Fruit fly (Drosophila melanogaster) whole organism, prepupa: ENCODE measurements around the gene CG5104.

Experiments used
- Blimp-1 ChIP-seq: fragments of 200-800 bp; sonication (Bioruptor generic); optimal IDR thresholded peaks from 3 replicates; lab custom pipeline; 2017; ENCODE audit warnings: missing biosample characterization, missing genetic modification characterization, mild to moderate bottlenecking, moderate library complexity, missing genetic modification reagents
- CG10631 ChIP-seq: fragments of 200-800 bp; sonication (Bioruptor generic); optimal IDR thresholded peaks from 2 replicates; lab custom pipeline; 2016; ENCODE audit warnings: missing biosample characterization, missing genetic modification characterization
- CG11294 ChIP-seq: fragments of 200-800 bp; sonication (Bioruptor generic); IDR thresholded peaks from 2 replicates; pipeline ENCODE4 v1.3.6; 2022; ENCODE audit warnings: missing biosample characterization, missing genetic modification characterization
- CG15336 ChIP-seq: fragments of 200-800 bp; sonication (Bioruptor generic); IDR thresholded peaks from 2 replicates; pipeline ENCODE4 v1.3.6; 2022; ENCODE audit warnings: missing biosample characterization, missing genetic modification characterization
- CG1621 ChIP-seq: fragments of 200-800 bp; sonication (Bioruptor generic); optimal IDR thresholded peaks from 3 replicates; lab custom pipeline; 2018; ENCODE audit warnings: missing biosample characterization, mild to moderate bottlenecking, missing genetic modification characterization
- CG16779 ChIP-seq: fragments of 200-800 bp; sonication (Bioruptor generic); optimal IDR thresholded peaks from 3 replicates; lab custom pipeline; 2017; ENCODE audit warnings: missing biosample characterization, mild to moderate bottlenecking, missing genetic modification characterization
- CG3032 ChIP-seq: fragments of 200-800 bp; optimal IDR thresholded peaks from 2 replicates; lab custom pipeline; 2019; ENCODE audit warnings: missing biosample characterization, mild to moderate bottlenecking, missing genetic modification characterization, moderate library complexity
- CG31627 ChIP-seq: fragments of 200-800 bp; sonication (Bioruptor generic); optimal IDR thresholded peaks from 3 replicates; lab custom pipeline; 2016; ENCODE audit warnings: missing biosample characterization, missing genetic modification characterization
- CG32006 ChIP-seq: fragments of 200-800 bp; sonication (Bioruptor generic); optimal IDR thresholded peaks from 3 replicates; lab custom pipeline; 2017; ENCODE audit warnings: missing biosample characterization, mild to moderate bottlenecking, missing genetic modification characterization
- CG34406 ChIP-seq: fragments of 200-800 bp; sonication (Bioruptor generic); optimal IDR thresholded peaks from 3 replicates; lab custom pipeline; 2016; ENCODE audit warnings: missing biosample characterization, missing genetic modification characterization
- CG4318 ChIP-seq: fragments of 200-800 bp; sonication (Bioruptor generic); optimal IDR thresholded peaks from 3 replicates; lab custom pipeline; 2017; ENCODE audit warnings: missing biosample characterization, mild to moderate bottlenecking, missing genetic modification characterization
- CG6163 ChIP-seq: fragments of 200-800 bp; sonication (Bioruptor generic); IDR thresholded peaks from 3 replicates; pipeline ENCODE4 v1.3.6; 2022; ENCODE audit warnings: missing biosample characterization, missing genetic modification characterization
- CG6276 ChIP-seq: fragments of 200-800 bp; sonication (Bioruptor generic); optimal IDR thresholded peaks from 2 replicates; lab custom pipeline; 2017; ENCODE audit warnings: missing biosample characterization, mild to moderate bottlenecking, missing genetic modification characterization
- CG6808 ChIP-seq: fragments of 200-800 bp; sonication (Bioruptor generic); optimal IDR thresholded peaks from 3 replicates; lab custom pipeline; 2017; ENCODE audit warnings: missing biosample characterization, missing genetic modification characterization, mild to moderate bottlenecking, moderate library complexity, missing genetic modification reagents
- CG6854 ChIP-seq: fragments of 200-800 bp; sonication (Bioruptor generic); optimal IDR thresholded peaks from 2 replicates; lab custom pipeline; 2017; ENCODE audit warnings: missing biosample characterization, mild to moderate bottlenecking, missing genetic modification characterization
- CG7368 ChIP-seq: fragments of 200-800 bp; sonication (Bioruptor generic); optimal IDR thresholded peaks from 3 replicates; lab custom pipeline; 2016; ENCODE audit warnings: missing biosample characterization, missing genetic modification characterization
- CG8119 ChIP-seq: fragments of 200-800 bp; sonication (Bioruptor generic); IDR thresholded peaks from 3 replicates; pipeline ENCODE4 v1.3.6; 2022; ENCODE audit warnings: missing biosample characterization, missing genetic modification characterization
- CG8632 ChIP-seq: fragments of 200-800 bp; sonication (Bioruptor generic); optimal IDR thresholded peaks from 3 replicates; lab custom pipeline; 2016; ENCODE audit warnings: missing biosample characterization, missing genetic modification characterization
- Ets21C ChIP-seq: fragments of 200-800 bp; sonication (Bioruptor generic); optimal IDR thresholded peaks from 3 replicates; lab custom pipeline; 2016; ENCODE audit warnings: missing biosample characterization, missing genetic modification characterization
- Ets96B ChIP-seq: fragments of 200-800 bp; optimal IDR thresholded peaks from 2 replicates; lab custom pipeline; 2019; ENCODE audit warnings: missing biosample characterization, mild to moderate bottlenecking, missing genetic modification characterization, moderate library complexity
- Gug ChIP-seq: fragments of 200-800 bp; sonication (Bioruptor generic); IDR thresholded peaks from 2 replicates; pipeline ENCODE4 v1.3.6; 2022; ENCODE audit warnings: missing biosample characterization, missing genetic modification characterization
- Hr38 ChIP-seq: sonication (Bioruptor generic); optimal IDR thresholded peaks from 2 replicates; lab custom pipeline; 2016; ENCODE audit warnings: missing biosample characterization, missing genetic modification characterization
- Hr39 ChIP-seq: fragments of 200-800 bp; sonication (Bioruptor generic); optimal IDR thresholded peaks from 2 replicates; lab custom pipeline; 2016; ENCODE audit warnings: missing biosample characterization, missing genetic modification characterization
- Lpt ChIP-seq: fragments of 200-800 bp; sonication (Bioruptor generic); optimal IDR thresholded peaks from 3 replicates; lab custom pipeline; 2016; ENCODE audit warnings: missing biosample characterization, missing genetic modification characterization
- Met ChIP-seq: fragments of 200-800 bp; sonication (Bioruptor generic); optimal IDR thresholded peaks from 3 replicates; lab custom pipeline; 2016; ENCODE audit warnings: missing biosample characterization, missing genetic modification characterization
- OdsH ChIP-seq: fragments of 200-800 bp; sonication (Bioruptor generic); optimal IDR thresholded peaks from 3 replicates; lab custom pipeline; 2016; ENCODE audit warnings: missing biosample characterization, missing genetic modification characterization
- Smox ChIP-seq: fragments of 200-800 bp; sonication (Bioruptor generic); optimal IDR thresholded peaks from 3 replicates; lab custom pipeline; 2016; ENCODE audit warnings: missing biosample characterization, missing genetic modification characterization
- Sox102F ChIP-seq: fragments of 200-800 bp; sonication (Bioruptor generic); optimal IDR thresholded peaks from 2 replicates; lab custom pipeline; 2016; ENCODE audit warnings: missing biosample characterization, mild to moderate bottlenecking, missing genetic modification characterization
- Sox14 ChIP-seq: fragments of 200-800 bp; sonication (Bioruptor generic); optimal IDR thresholded peaks from 3 replicates; lab custom pipeline; 2016; ENCODE audit warnings: missing biosample characterization, missing genetic modification characterization
- achi ChIP-seq: fragments of 200-800 bp; sonication (Bioruptor generic); optimal IDR thresholded peaks from 3 replicates; lab custom pipeline; 2016; ENCODE audit warnings: missing biosample characterization, missing genetic modification characterization
- acj6 ChIP-seq: fragments of 200-800 bp; sonication (Bioruptor generic); optimal IDR thresholded peaks from 3 replicates; lab custom pipeline; 2016; ENCODE audit warnings: missing biosample characterization, missing genetic modification characterization
- cyc ChIP-seq: fragments of 200-800 bp; sonication (Bioruptor generic); optimal IDR thresholded peaks from 3 replicates; lab custom pipeline; 2016; ENCODE audit warnings: missing biosample characterization, missing genetic modification characterization
- dac ChIP-seq: fragments of 200-800 bp; sonication (Bioruptor generic); optimal IDR thresholded peaks from 2 replicates; lab custom pipeline; 2017; ENCODE audit warnings: missing biosample characterization, mild to moderate bottlenecking, missing genetic modification characterization
- dsx ChIP-seq: fragments of 200-800 bp; optimal IDR thresholded peaks from 3 replicates; lab custom pipeline; 2019; ENCODE audit warnings: missing biosample characterization, mild to moderate bottlenecking, missing genetic modification characterization, moderate library complexity; ENCODE audit not compliant: poor library complexity, severe bottlenecking
- eg ChIP-seq: fragments of 200-800 bp; sonication (Bioruptor generic); IDR thresholded peaks from 3 replicates; pipeline ENCODE4 v1.3.6; 2022; ENCODE audit warnings: missing biosample characterization, missing genetic modification characterization
- esn ChIP-seq: fragments of 200-800 bp; sonication (Bioruptor generic); optimal IDR thresholded peaks from 2 replicates; lab custom pipeline; 2016; ENCODE audit warnings: missing biosample characterization, mild to moderate bottlenecking, missing genetic modification characterization, moderate library complexity
- fd59A ChIP-seq: fragments of 200-800 bp; sonication (Bioruptor generic); optimal IDR thresholded peaks from 2 replicates; lab custom pipeline; 2017; ENCODE audit warnings: missing biosample characterization, mild to moderate bottlenecking, missing genetic modification characterization, missing genetic modification reagents
- fd85E ChIP-seq: fragments of 200-800 bp; sonication (Bioruptor generic); optimal IDR thresholded peaks from 3 replicates; lab custom pipeline; 2016; ENCODE audit warnings: missing biosample characterization, missing genetic modification characterization
- fkh ChIP-seq: fragments of 200-800 bp; sonication (Bioruptor generic); optimal IDR thresholded peaks from 3 replicates; lab custom pipeline; 2017; ENCODE audit warnings: missing biosample characterization, mild to moderate bottlenecking, missing genetic modification characterization, moderate library complexity
- lz ChIP-seq: fragments of 200-800 bp; sonication (Bioruptor generic); optimal IDR thresholded peaks from 3 replicates; lab custom pipeline; 2016; ENCODE audit warnings: missing biosample characterization, missing genetic modification characterization
- net ChIP-seq: fragments of 200-800 bp; sonication (Bioruptor generic); optimal IDR thresholded peaks from 3 replicates; lab custom pipeline; 2016; ENCODE audit warnings: missing biosample characterization, missing genetic modification characterization
- salr ChIP-seq, 2 experiments: fragments of 200-800 bp; sonication (Bioruptor generic); optimal IDR thresholded peaks; 3 replicates each; lab custom pipeline; 2016 to 2018; ENCODE audit warnings: missing biosample characterization in 2 of 2, missing genetic modification characterization in 2 of 2, mild to moderate bottlenecking in 1 of 2
- spab ChIP-seq: fragments of 200-800 bp; sonication (Bioruptor generic); optimal IDR thresholded peaks from 2 replicates; lab custom pipeline; 2017; ENCODE audit warnings: missing biosample characterization, mild to moderate bottlenecking, missing genetic modification characterization, missing genetic modification reagents
- ss ChIP-seq, 2 experiments: fragments of 200-800 bp; sonication (Bioruptor generic); optimal IDR thresholded peaks; 2 replicates in 1 of 2; 3 replicates in 1 of 2; lab custom pipeline; 2017 to 2018; ENCODE audit warnings: mild to moderate bottlenecking in 2 of 2, missing biosample characterization in 2 of 2, missing genetic modification characterization in 2 of 2, moderate library complexity in 1 of 2
- svp ChIP-seq: fragments of 200-800 bp; sonication (Bioruptor generic); peaks from one replicate; lab custom pipeline; 2016; ENCODE audit warnings: missing biosample characterization, missing genetic modification characterization
- topi ChIP-seq: fragments of 200-800 bp; sonication (Bioruptor generic); optimal IDR thresholded peaks from 3 replicates; lab custom pipeline; 2016; ENCODE audit warnings: missing biosample characterization, missing genetic modification characterization
- vri ChIP-seq: fragments of 200-800 bp; sonication (Bioruptor generic); optimal IDR thresholded peaks from 3 replicates; lab custom pipeline; 2016; ENCODE audit warnings: missing biosample characterization, mild to moderate bottlenecking, missing genetic modification characterization

CG5104 gene

dm6 chr3L:20520687-20521169, at the start of gene CG5104, which contains the start of gene mTerf3 (continued):
- no peak for TF ChIP-seq Lpt
- TF ChIP-seq dsx (GFP tag; lab: Kevin White, UChicago), result no peak
- no peak for TF ChIP-seq ss (GFP tag; optimal IDR thresholded peaks at IDR 0.05; lab: Kevin White, UChicago)
- TF ChIP-seq net (GFP tag; lab: Kevin White, UChicago), result no peak
- TF ChIP-seq CG32006 (GFP tag; lab: Kevin White, UChicago), result no peak
- no peak for TF ChIP-seq fd59A
- TF ChIP-seq, all 60 proteins: peak for 12

DNA sequence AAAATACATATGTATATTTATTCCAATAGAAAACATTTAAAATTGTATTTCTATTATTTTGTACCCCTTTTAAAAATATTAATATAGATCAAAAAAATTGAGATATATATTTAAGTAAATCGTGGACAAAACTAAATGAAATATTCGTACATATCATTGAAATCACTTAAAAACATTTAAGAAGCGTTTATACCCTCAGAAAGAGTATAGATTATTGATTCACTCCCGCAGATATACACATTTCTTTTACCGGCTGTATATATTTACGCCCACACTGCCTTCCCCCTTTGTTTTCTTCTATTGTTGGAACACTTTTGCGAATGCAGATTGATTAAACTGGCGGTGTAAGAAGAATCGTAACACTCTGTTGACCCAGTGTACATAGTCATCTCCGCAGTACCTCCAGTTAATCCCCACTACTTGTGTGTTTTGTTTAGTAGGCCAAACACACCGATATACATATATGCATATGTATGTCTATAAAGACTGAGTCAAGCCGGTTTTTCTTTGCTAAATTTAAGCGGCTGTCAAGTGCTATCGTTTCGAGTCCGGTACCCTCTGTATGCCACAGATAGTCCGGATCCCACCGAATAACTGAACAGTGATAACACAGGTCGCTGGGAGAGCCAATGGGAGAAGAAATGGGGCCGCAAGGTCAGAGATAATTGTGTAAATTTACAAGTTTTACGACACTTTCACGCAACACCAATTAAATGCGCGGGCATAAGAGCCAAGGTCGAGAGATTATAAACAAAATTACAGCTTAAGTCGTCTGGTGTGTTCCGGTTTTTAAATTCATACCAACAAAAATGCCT, 49.1 kb upstream of the CG5104 start:
- TF ChIP-seq CG15336 (GFP tag; lab: Robert Waterston, UW) (peak; percentile 65), topi (GFP tag; lab: Kevin White, UChicago) (no peak), Blimp-1 (GFP tag; lab: Kevin White, UChicago) (no peak), dac (no peak), CG11294 (GFP tag; lab: Robert Waterston, UW) (no peak; the same call in 1 of the 2 replicates), CG1621 (tag; lab: Kevin White, UChicago) (no peak), ss (GFP tag; optimal IDR thresholded peaks at IDR 0.05; lab: Kevin White, UChicago) (no peak), Gug (GFP tag; lab: Robert Waterston, UW) (no peak), CG3032 (tag; lab: Kevin White, UChicago) (peak; percentile 49), fd59A (no peak), svp (peak; percentile 98), fd85E (GFP tag; lab: Kevin White, UChicago) (no peak), Sox102F (GFP tag; lab: Kevin White, UChicago) (no peak), vri (GFP tag; lab: Kevin White, UChicago) (no peak), cyc (GFP tag; lab: Kevin White, UChicago) (no peak), CG6163 (GFP tag; lab: Robert Waterston, UW) (0 out of 3 replicates have a peak, but pooled peaks have one; percentile 31), CG34406 (GFP tag; lab: Kevin White, UChicago) (peak; percentile 5), dsx (GFP tag; lab: Kevin White, UChicago) (peak; percentile 5), eg (GFP tag; lab: Robert Waterston, UW) (peak; percentile 35; the same call in 1 of the 3 replicates), acj6 (GFP tag; lab: Kevin White, UChicago) (peak; percentile 38), CG8632 (GFP tag; lab: Kevin White, UChicago) (no peak), OdsH (GFP tag; lab: Kevin White, UChicago) (peak; percentile 1), CG6808 (GFP tag; lab: Kevin White, UChicago) (no peak), spab (GFP tag; lab: Kevin White, UChicago) (no peak), salr (GFP tag; optimal IDR thresholded peaks at IDR 0.05; lab: Kevin White, UChicago) (no peak), CG16779 (tag; lab: Kevin White, UChicago) (no peak), CG6854 (no peak), fkh (peak; percentile 96), Hr39 (GFP tag; lab: Kevin White, UChicago) (no peak), Hr38 (GFP tag; lab: Kevin White, UChicago) (no peak), esn (GFP tag; lab: Kevin White, UChicago) (peak; percentile 10), Met (no peak), Ets21C (GFP tag; lab: Kevin White, UChicago) (no peak), CG4318 (GFP tag; lab: Kevin White, UChicago) (no peak), lz (GFP tag; lab: Kevin White, UChicago) (no peak), Smox (no peak), CG10631 (GFP tag; lab: Kevin White, UChicago) (peak; percentile 12), CG6276 (GFP tag; lab: Kevin White, UChicago) (no peak), achi (GFP tag; lab: Kevin White, UChicago) (peak; percentile 24), CG8119 (GFP tag; lab: Robert Waterston, UW) (peak; percentile 34; the same call in 2 of the 3 replicates), CG7368 (no peak), Ets96B (tag; lab: Kevin White, UChicago) (no peak), Sox14 (GFP tag; lab: Kevin White, UChicago) (peak; percentile 25), CG31627 (GFP tag; lab: Kevin White, UChicago) (no peak)
